Fruit fly (Drosophila melanogaster) Kc167 (cell line): ENCODE data around the gene mia.

ENCODE experiments used
- Myc ChIP-seq: fragments of >200 bp; optimal IDR thresholded peaks from 2 replicates; lab custom pipeline; 2017; ENCODE audit warnings: missing external identifiers
- Sin3A ChIP-seq: fragments of >200 bp; optimal IDR thresholded peaks from 2 replicates; lab custom pipeline; 2018; ENCODE audit warnings: missing external identifiers
- h ChIP-seq: fragments of >200 bp; optimal IDR thresholded peaks from 3 replicates; lab custom pipeline; 2018; ENCODE audit warnings: missing external identifiers
- psq ChIP-seq: fragments of >200 bp; optimal IDR thresholded peaks from 2 replicates; lab custom pipeline; 2017; ENCODE audit warnings: missing external identifiers
- ttk ChIP-seq: sonication (Bioruptor generic); optimal IDR thresholded peaks from 2 replicates; lab custom pipeline; 2017; ENCODE audit warnings: missing external identifiers

- TF ChIP-seq psq (lab: Kevin White, UChicago) (no peak), Sin3A (lab: Kevin White, UChicago) (no peak), Myc (lab: Kevin White, UChicago) (no peak), ttk (lab: Kevin White, UChicago) (no peak), h (no peak)
Observed at dm6 chr3R:5516582-5517001, 34.4 kb downstream of the mia start.
